Fruit fly (Drosophila melanogaster): ENCODE measurements around the gene CG33080.

Gene CG33080

DNA sequence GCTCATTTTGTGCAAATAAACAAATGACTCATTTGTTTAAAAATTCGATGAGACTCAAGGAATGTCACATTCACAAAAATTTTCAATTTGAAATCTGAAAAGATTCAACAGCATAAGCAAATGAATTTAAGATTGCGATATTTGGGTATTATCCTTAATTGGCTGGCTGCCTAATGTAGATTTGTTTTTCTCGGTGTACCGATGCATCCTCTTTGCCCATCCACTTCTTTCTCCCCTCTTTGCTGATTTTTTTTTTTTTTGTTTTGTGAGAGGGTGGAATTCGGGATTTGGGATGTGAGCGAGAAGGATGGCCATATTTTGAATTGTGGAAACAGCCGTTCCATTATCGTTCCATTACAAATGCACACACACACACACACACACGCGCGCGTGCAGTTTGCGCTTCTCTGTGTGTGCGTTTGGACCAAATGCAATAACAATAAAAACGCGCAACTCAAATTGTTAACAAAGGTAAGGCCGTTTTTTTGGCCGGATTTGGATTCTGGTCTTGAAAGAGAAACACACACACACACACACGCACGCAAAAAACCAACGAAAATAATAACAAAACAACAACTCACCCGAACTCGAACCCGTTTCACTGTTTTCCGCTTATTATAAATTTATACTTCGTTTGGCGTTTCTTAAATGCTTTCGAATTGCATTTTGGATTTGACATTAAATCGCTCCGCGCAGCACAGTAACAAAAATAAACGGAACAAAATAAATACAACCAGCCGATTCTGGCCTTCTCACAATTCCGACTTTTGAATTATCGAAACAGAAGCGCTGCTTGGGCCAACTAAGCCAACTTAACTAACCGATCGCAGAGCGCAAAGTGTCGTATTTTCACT, 38.3 kb downstream of the CG33080 start (continued):
- no peak for TF ChIP-seq sug (tag; optimal IDR thresholded peaks at IDR 0.05)
- no peak; the same call in 1 of the 2 replicates for TF ChIP-seq Ptx1 (GFP tag; IDR thresholded peaks at IDR 0.05)
- peak; percentile 10 for TF ChIP-seq Nf-YB (GFP tag; optimal IDR thresholded peaks at IDR 0.05)
- 0 out of 2 replicates have a peak, but pooled peaks have one; percentile 10 for TF ChIP-seq CG10321 (GFP tag; IDR thresholded peaks at IDR 0.05)
- TF ChIP-seq tgo (GFP tag; IDR thresholded peaks at IDR 0.05) = no peak
- TF ChIP-seq Dp (GFP tag; optimal IDR thresholded peaks at IDR 0.05) = no peak
- TF ChIP-seq Camta (GFP tag; optimal IDR thresholded peaks at IDR 0.05) = peak; percentile 18
- peak; percentile 60 for TF ChIP-seq CG17829 (tag; optimal IDR thresholded peaks at IDR 0.05)
- TF ChIP-seq al (GFP tag; IDR thresholded peaks at IDR 0.05) = no peak
- peak; percentile 43 for TF ChIP-seq CG6813 (GFP tag; optimal IDR thresholded peaks at IDR 0.05)
- no peak for TF ChIP-seq tio (GFP tag; optimal IDR thresholded peaks at IDR 0.05)
- TF ChIP-seq Pdp1 (GFP tag; optimal IDR thresholded peaks at IDR 0.05) = peak in 1 of 2 experiments; percentile 6
- peak; percentile 17 for TF ChIP-seq CG1602 (GFP tag; optimal IDR thresholded peaks at IDR 0.05)
- TF ChIP-seq CG15269 (tag; optimal IDR thresholded peaks at IDR 0.05) = no peak
- no peak for TF ChIP-seq CG1792 (GFP tag; optimal IDR thresholded peaks at IDR 0.05)
- peak in 1 of 3 experiments; percentile 72 for TF ChIP-seq lola (GFP tag; optimal IDR thresholded peaks at IDR 0.05)
- TF ChIP-seq CG1832 (GFP tag; optimal IDR thresholded peaks at IDR 0.05) = no peak
- TF ChIP-seq CG14710 (tag; optimal IDR thresholded peaks at IDR 0.05) = peak; percentile 70
- peak; percentile 17 for TF ChIP-seq lilli (GFP tag; optimal IDR thresholded peaks at IDR 0.05)
- TF ChIP-seq CG8944 (GFP tag; optimal IDR thresholded peaks at IDR 0.05) = peak; percentile 9
- peak; percentile 5 for TF ChIP-seq CG8290 (GFP tag; optimal IDR thresholded peaks at IDR 0.05)
- no peak for TF ChIP-seq CG8290 (tag; optimal IDR thresholded peaks at IDR 0.05)
- no peak for TF ChIP-seq B-H2 (GFP tag; optimal IDR thresholded peaks at IDR 0.05)
- TF ChIP-seq CrebB (tag; optimal IDR thresholded peaks at IDR 0.05) = no peak
- no peak for TF ChIP-seq ase (GFP tag; IDR thresholded peaks at IDR 0.05)
- no peak for TF ChIP-seq CG6765 (GFP tag; optimal IDR thresholded peaks at IDR 0.05)
- TF ChIP-seq chif (GFP tag; optimal IDR thresholded peaks at IDR 0.05) = peak; percentile 6 to 72
- peak; percentile 44 for TF ChIP-seq kni (GFP tag; optimal IDR thresholded peaks at IDR 0.05)
- TF ChIP-seq p53 (GFP tag; optimal IDR thresholded peaks at IDR 0.05) = no peak
- peak; percentile 50 for TF ChIP-seq pnt (GFP tag; optimal IDR thresholded peaks at IDR 0.05)
- TF ChIP-seq Doc2 (GFP tag; IDR thresholded peaks at IDR 0.05) = no peak
- no peak for TF ChIP-seq NfI (GFP tag; optimal IDR thresholded peaks at IDR 0.05)
- TF ChIP-seq bsh (GFP tag; optimal IDR thresholded peaks at IDR 0.05) = peak in 1 of 2 experiments; percentile 72
- no peak for TF ChIP-seq D (optimal IDR thresholded peaks at IDR 0.05)
- peak; percentile 68 for TF ChIP-seq D (GFP tag; optimal IDR thresholded peaks at IDR 0.05)
- no peak for TF ChIP-seq CG14014 (GFP tag; IDR thresholded peaks at IDR 0.05)
- no peak for TF ChIP-seq CG11456 (GFP tag; IDR thresholded peaks at IDR 0.05)
- TF ChIP-seq Optix (GFP tag; IDR thresholded peaks at IDR 0.05) = peak; percentile 37; the same call in 1 of the 3 replicates
- TF ChIP-seq lov (optimal IDR thresholded peaks at IDR 0.05) = no peak
- no peak for TF ChIP-seq lov (GFP tag; IDR thresholded peaks at IDR 0.05)
- TF ChIP-seq CG30431 (GFP tag; optimal IDR thresholded peaks at IDR 0.05) = peak; percentile 51
- TF ChIP-seq Sry-δ (GFP tag; optimal IDR thresholded peaks at IDR 0.05) = no peak
- peak; percentile 44 for TF ChIP-seq CG16863 (GFP tag; optimal IDR thresholded peaks at IDR 0.05)
- TF ChIP-seq Dek (tag; optimal IDR thresholded peaks at IDR 0.05) = no peak
- no peak for TF ChIP-seq CG3065 (GFP tag; optimal IDR thresholded peaks at IDR 0.05)
- no peak for TF ChIP-seq Tbp (GFP tag; optimal IDR thresholded peaks at IDR 0.05)
- TF ChIP-seq CG11504 (tag; optimal IDR thresholded peaks at IDR 0.05) = no peak
- TF ChIP-seq pita (GFP tag; optimal IDR thresholded peaks at IDR 0.05) = no peak
- no peak for TF ChIP-seq CG17612 (GFP tag; IDR thresholded peaks at IDR 0.05)

Measured in whole organism, embryonic.